Fruit fly (Drosophila melanogaster) whole organism, embryonic: ENCODE measurements around the gene CG5781.

Experiments used
- Adf1 ChIP-seq: fragments of 200-800 bp; sonication (Bioruptor generic); IDR thresholded peaks from 2 replicates; pipeline ENCODE4 v1.3.6; 2022; ENCODE audit warnings: missing biosample characterization, missing genetic modification characterization
- Aef1 ChIP-seq: fragments of 200-800 bp; sonication (Bioruptor generic); IDR thresholded peaks from 3 replicates; pipeline ENCODE4 v1.3.6; 2022; ENCODE audit warnings: missing biosample characterization, missing genetic modification characterization
- Atf3 ChIP-seq: fragments of 200-800 bp; sonication (Bioruptor generic); optimal IDR thresholded peaks from 3 replicates; lab custom pipeline; 2016; ENCODE audit warnings: missing biosample characterization, missing genetic modification characterization
- B-H2 ChIP-seq: fragments of 200-800 bp; sonication (Bioruptor generic); optimal IDR thresholded peaks from 2 replicates; lab custom pipeline; 2018; ENCODE audit warnings: missing biosample characterization, mild to moderate bottlenecking, missing genetic modification characterization
- Bteb2 ChIP-seq: fragments of 200-800 bp; sonication (Bioruptor generic); optimal IDR thresholded peaks from 2 replicates; lab custom pipeline; 2016; ENCODE audit warnings: missing biosample characterization, missing genetic modification characterization
- CG11093 ChIP-seq: fragments of 200-800 bp; sonication (Bioruptor generic); IDR thresholded peaks from 3 replicates; pipeline ENCODE4 v1.3.6; 2022; ENCODE audit warnings: missing biosample characterization, missing genetic modification characterization
- CG12391 ChIP-seq: fragments of 200-800 bp; sonication (Bioruptor generic); optimal IDR thresholded peaks from 3 replicates; lab custom pipeline; 2018; ENCODE audit warnings: missing biosample characterization, mild to moderate bottlenecking, missing genetic modification characterization, moderate library complexity
- CG12659 ChIP-seq: fragments of 200-800 bp; sonication (Bioruptor generic); optimal IDR thresholded peaks from 3 replicates; lab custom pipeline; 2017; ENCODE audit warnings: mild to moderate bottlenecking, missing biosample characterization, missing genetic modification reagents, missing genetic modification characterization
- CG12744 ChIP-seq: fragments of 200-800 bp; sonication (Bioruptor generic); optimal IDR thresholded peaks from 2 replicates; lab custom pipeline; 2016; ENCODE audit warnings: missing biosample characterization, missing genetic modification characterization
- CG14965 ChIP-seq: fragments of 200-800 bp; sonication (Bioruptor generic); optimal IDR thresholded peaks from 2 replicates; lab custom pipeline; 2016; ENCODE audit warnings: missing biosample characterization, missing genetic modification characterization, borderline replicate concordance
- CG1603 ChIP-seq: fragments of 200-800 bp; sonication (Bioruptor generic); optimal IDR thresholded peaks from 2 replicates; lab custom pipeline; 2019; ENCODE audit warnings: missing biosample characterization, mild to moderate bottlenecking, missing genetic modification characterization, moderate library complexity
- CG17568 ChIP-seq: fragments of 200-800 bp; sonication (Bioruptor generic); optimal IDR thresholded peaks from 2 replicates; lab custom pipeline; 2018; ENCODE audit warnings: missing biosample characterization, mild to moderate bottlenecking, missing genetic modification characterization, moderate library complexity
- CG18011 ChIP-seq: fragments of 200-800 bp; sonication (Bioruptor generic); optimal IDR thresholded peaks from 2 replicates; lab custom pipeline; 2017; ENCODE audit warnings: missing biosample characterization, missing genetic modification characterization, mild to moderate bottlenecking, moderate library complexity, missing genotype
- CG2875 ChIP-seq: fragments of 200-800 bp; sonication (Bioruptor generic); optimal IDR thresholded peaks from 2 replicates; lab custom pipeline; 2017; ENCODE audit warnings: missing biosample characterization, mild to moderate bottlenecking, missing genetic modification characterization, missing genetic modification reagents
- CG32772 ChIP-seq: fragments of 200-800 bp; sonication (Bioruptor generic); IDR thresholded peaks from 2 replicates; pipeline ENCODE4 v1.3.6; 2022; ENCODE audit warnings: missing biosample characterization, missing genetic modification characterization
- CG33213 ChIP-seq: fragments of 200-800 bp; sonication (Bioruptor generic); optimal IDR thresholded peaks from 3 replicates; lab custom pipeline; 2016; ENCODE audit warnings: missing biosample characterization, missing genetic modification characterization
- CG3726 ChIP-seq: fragments of 200-800 bp; sonication (Bioruptor generic); IDR thresholded peaks from 3 replicates; pipeline ENCODE4, ENCODE4 v1.3.6; 2022; ENCODE audit warnings: missing biosample characterization, missing genetic modification characterization
- CG3847 ChIP-seq: fragments of 200-800 bp; sonication (Bioruptor generic); IDR thresholded peaks from 2 replicates; pipeline ENCODE4 v1.3.6; 2022; ENCODE audit warnings: missing biosample characterization, missing genetic modification characterization
- CG6272 ChIP-seq: fragments of 200-800 bp; sonication (Bioruptor generic); IDR thresholded peaks from 2 replicates; pipeline ENCODE4 v1.3.6; 2022; ENCODE audit warnings: missing biosample characterization, missing genetic modification characterization
- CG7963 ChIP-seq: fragments of 200-800 bp; sonication (Bioruptor generic); IDR thresholded peaks from 3 replicates; pipeline ENCODE4 v1.3.6; 2022; ENCODE audit warnings: missing biosample characterization, missing genetic modification characterization; ENCODE audit not compliant: partially characterized antibody
- CTCF ChIP-seq: fragments of 200-800 bp; sonication (Bioruptor generic); optimal IDR thresholded peaks from 2 replicates; lab custom pipeline; 2017; ENCODE audit warnings: missing biosample characterization, mild to moderate bottlenecking, missing genetic modification characterization, moderate library complexity
- CkIIα-i1 ChIP-seq: fragments of 200-800 bp; sonication (Bioruptor generic); IDR thresholded peaks from 2 replicates; pipeline ENCODE4 v1.3.6; 2022; ENCODE audit warnings: missing biosample characterization, missing genetic modification characterization
- Elba2 ChIP-seq: fragments of 200-800 bp; sonication (Bioruptor generic); optimal IDR thresholded peaks from 3 replicates; lab custom pipeline; 2016; ENCODE audit warnings: missing biosample characterization, missing genetic modification characterization
- Hmr ChIP-seq: fragments of 200-800 bp; sonication (Bioruptor generic); optimal IDR thresholded peaks from 3 replicates; lab custom pipeline; 2017; ENCODE audit warnings: mild to moderate bottlenecking, missing biosample characterization, missing genetic modification reagents, missing genetic modification characterization
- MTF-1 ChIP-seq: fragments of 200-800 bp; sonication (Bioruptor generic); optimal IDR thresholded peaks from 2 replicates; lab custom pipeline; 2018; ENCODE audit warnings: missing biosample characterization, mild to moderate bottlenecking, missing genetic modification characterization, borderline replicate concordance
- Meics ChIP-seq: fragments of 200-800 bp; sonication (Bioruptor generic); optimal IDR thresholded peaks from 2 replicates; lab custom pipeline; 2017; ENCODE audit warnings: missing biosample characterization, mild to moderate bottlenecking, missing genetic modification characterization
- Nf-YC ChIP-seq: fragments of 200-800 bp; optimal IDR thresholded peaks from 3 replicates; lab custom pipeline; 2019; ENCODE audit warnings: missing biosample characterization, mild to moderate bottlenecking, missing genetic modification characterization, moderate library complexity
- NfI ChIP-seq: fragments of 200-800 bp; sonication (Bioruptor generic); optimal IDR thresholded peaks from 3 replicates; lab custom pipeline; 2018; ENCODE audit warnings: missing biosample characterization, mild to moderate bottlenecking, missing genetic modification characterization, moderate library complexity
- Rfx ChIP-seq: fragments of 200-800 bp; sonication (Bioruptor generic); IDR thresholded peaks from 2 replicates; pipeline ENCODE4 v1.3.6; 2022; ENCODE audit warnings: missing biosample characterization, missing genetic modification characterization
- Rx ChIP-seq: fragments of 200-800 bp; sonication (Bioruptor generic); IDR thresholded peaks from 2 replicates; pipeline ENCODE4 v1.3.6; 2022; ENCODE audit warnings: missing biosample characterization, missing genetic modification characterization
- TFAM ChIP-seq: fragments of 200-800 bp; sonication (Bioruptor generic); optimal IDR thresholded peaks from 2 replicates; lab custom pipeline; 2017; ENCODE audit warnings: missing biosample characterization, missing genetic modification characterization, inconsistent platforms
- ac ChIP-seq: fragments of 200-800 bp; sonication (Bioruptor generic); optimal IDR thresholded peaks from 3 replicates; lab custom pipeline; 2017; ENCODE audit warnings: missing biosample characterization, mild to moderate bottlenecking, missing genetic modification characterization
- amos ChIP-seq: fragments of 200-800 bp; sonication (Bioruptor generic); IDR thresholded peaks from 2 replicates; pipeline ENCODE4 v1.3.6; 2022; ENCODE audit warnings: missing biosample characterization, missing genetic modification characterization; ENCODE audit not compliant: partially characterized antibody
- bcd ChIP-seq: fragments of 200-800 bp; sonication (Bioruptor generic); optimal IDR thresholded peaks from 2 replicates; lab custom pipeline; 2017; ENCODE audit warnings: missing biosample characterization, mild to moderate bottlenecking, missing genetic modification characterization
- bigmax ChIP-seq: fragments of 200-800 bp; sonication (Bioruptor generic); optimal IDR thresholded peaks from 2 replicates; lab custom pipeline; 2018; ENCODE audit warnings: missing biosample characterization, mild to moderate bottlenecking, missing genetic modification characterization
- cad ChIP-seq: fragments of >200 bp; optimal IDR thresholded peaks from 2 replicates; lab custom pipeline; 2017; ENCODE audit warnings: missing biosample characterization, missing genetic modification characterization
- cato ChIP-seq: fragments of 200-800 bp; sonication (Bioruptor generic); optimal IDR thresholded peaks from 2 replicates; lab custom pipeline; 2016; ENCODE audit warnings: missing biosample characterization, missing genetic modification characterization, borderline replicate concordance
- crol ChIP-seq: fragments of 200-800 bp; sonication (Bioruptor generic); IDR thresholded peaks from 2 replicates; pipeline ENCODE4 v1.3.6; 2022; ENCODE audit warnings: missing biosample characterization, missing genetic modification characterization
- ewg ChIP-seq: fragments of 200-800 bp; sonication (Bioruptor generic); optimal IDR thresholded peaks from 3 replicates; lab custom pipeline; 2017; ENCODE audit warnings: mild to moderate bottlenecking, missing biosample characterization, missing genetic modification reagents, missing genetic modification characterization
- fd102C ChIP-seq: fragments of 200-800 bp; sonication (Bioruptor generic); optimal IDR thresholded peaks from 2 replicates; lab custom pipeline; 2018; ENCODE audit warnings: missing biosample characterization, mild to moderate bottlenecking, missing genetic modification characterization, moderate library complexity
- gt ChIP-seq: fragments of 200-800 bp; sonication (Bioruptor generic); IDR thresholded peaks from 2 replicates; pipeline ENCODE4 v1.3.6; 2022; ENCODE audit warnings: missing biosample characterization, missing genetic modification characterization
- ham ChIP-seq: fragments of 200-800 bp; sonication (Bioruptor generic); IDR thresholded peaks from 2 replicates; pipeline ENCODE4 v1.3.6; 2022; ENCODE audit warnings: missing biosample characterization, missing genetic modification characterization
- insv ChIP-seq, 2 experiments: fragments of 200-800 bp; sonication (Bioruptor generic); optimal IDR thresholded peaks; 3 replicates each; lab custom pipeline; 2016 to 2018; ENCODE audit warnings: missing biosample characterization in 2 of 2, missing genetic modification characterization in 2 of 2
- nmo ChIP-seq: fragments of 200-800 bp; sonication (Bioruptor generic); optimal IDR thresholded peaks from 2 replicates; lab custom pipeline; 2018; ENCODE audit warnings: missing biosample characterization, mild to moderate bottlenecking, missing genetic modification characterization, moderate library complexity
- p53 ChIP-seq: fragments of 200-800 bp; sonication (Bioruptor generic); optimal IDR thresholded peaks from 2 replicates; lab custom pipeline; 2016; ENCODE audit warnings: missing biosample characterization, missing genetic modification characterization
- pfk ChIP-seq: fragments of 200-800 bp; sonication (Bioruptor generic); optimal IDR thresholded peaks from 2 replicates; lab custom pipeline; 2018; ENCODE audit warnings: missing biosample characterization, mild to moderate bottlenecking, missing genetic modification characterization, moderate library complexity
- rib ChIP-seq: fragments of 200-800 bp; sonication (Bioruptor generic); IDR thresholded peaks from 2 replicates; pipeline ENCODE4 v1.3.6; 2022; ENCODE audit warnings: missing biosample characterization, missing genetic modification characterization
- sc ChIP-seq, 3 experiments: fragments of >200 bp in 2 of 3; fragments of 200-800 bp in 1 of 3; sonication (Bioruptor generic) in 1 of 3; optimal IDR thresholded peaks; 2 replicates in 2 of 3; 3 replicates in 1 of 3; lab custom pipeline; 2017; ENCODE audit warnings: mild to moderate bottlenecking in 1 of 3, missing biosample characterization in 1 of 3, missing genetic modification characterization in 1 of 3, missing genetic modification reagents in 1 of 3
- tna ChIP-seq: fragments of 200-800 bp; sonication (Bioruptor generic); IDR thresholded peaks from 2 replicates; pipeline ENCODE4 v1.3.6; 2022; ENCODE audit warnings: missing biosample characterization, missing genetic modification characterization; ENCODE audit not compliant: partially characterized antibody
- usp ChIP-seq: fragments of >200 bp; optimal IDR thresholded peaks from 2 replicates; lab custom pipeline; 2017; ENCODE audit warnings: missing biosample characterization, missing genetic modification characterization
- zen2 ChIP-seq: fragments of 200-800 bp; sonication (Bioruptor generic); IDR thresholded peaks from 3 replicates; pipeline ENCODE4 v1.3.6; 2022; ENCODE audit warnings: missing biosample characterization, missing genetic modification characterization; ENCODE audit not compliant: partially characterized antibody

The CG5781 gene

DNA sequence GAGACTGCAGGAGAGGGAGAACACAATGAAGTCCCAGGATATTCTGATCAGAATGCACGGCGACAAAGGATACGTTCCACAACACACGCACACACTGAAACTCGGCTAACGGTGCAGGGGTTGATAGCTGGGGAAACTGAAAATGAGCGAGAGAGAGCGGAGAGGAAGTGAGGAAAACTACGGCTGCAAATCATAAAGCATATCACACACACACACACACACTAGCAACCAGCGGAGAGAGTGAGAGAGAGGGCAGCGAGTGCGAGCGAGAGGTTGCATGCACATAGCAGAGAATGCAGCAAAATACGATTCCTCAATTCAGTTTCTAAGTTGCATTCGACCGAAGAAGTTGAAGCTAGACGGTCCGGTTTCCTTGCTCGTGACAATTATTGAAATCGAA is 18.8 kb downstream of the CG5781 start (continued):
- no peak for TF ChIP-seq CG32772 (GFP tag; lab: Robert Waterston, UW)
- TF ChIP-seq NfI (GFP tag; lab: Kevin White, UChicago), result no peak
- TF ChIP-seq usp (GFP tag; lab: Kevin White, UChicago), result no peak
- TF ChIP-seq CG18011 (GFP tag; lab: Kevin White, UChicago), result no peak
- peak; percentile 3 for TF ChIP-seq ewg (GFP tag; lab: Kevin White, UChicago)
- TF ChIP-seq Nf-YC (tag; lab: Kevin White, UChicago), result peak; percentile 92
- no peak for TF ChIP-seq ham (GFP tag; lab: Robert Waterston, UW)
- TF ChIP-seq Meics (GFP tag; lab: Kevin White, UChicago), result no peak
- TF ChIP-seq insv (GFP tag; optimal IDR thresholded peaks at IDR 0.05; lab: Kevin White, UChicago), result peak; percentile 85 to 97
- TF ChIP-seq amos (GFP tag; lab: Robert Waterston, UW), result no peak
- TF ChIP-seq ac (GFP tag; lab: Kevin White, UChicago), result peak; percentile 53
- no peak for TF ChIP-seq CG1603
- TF ChIP-seq CG14965 (GFP tag; lab: Kevin White, UChicago), result no peak
- no peak for TF ChIP-seq CG12391 (tag; lab: Kevin White, UChicago)
- TF ChIP-seq CG6272, result no peak
- no peak for TF ChIP-seq MTF-1 (GFP tag; lab: Kevin White, UChicago)
- no peak for TF ChIP-seq sc (optimal IDR thresholded peaks at IDR 0.05; lab: Kevin White, UChicago)
- no peak for TF ChIP-seq sc (GFP tag; optimal IDR thresholded peaks at IDR 0.05; lab: Kevin White, UChicago)
- TF ChIP-seq Rfx (GFP tag; lab: Robert Waterston, UW), result no peak
- TF ChIP-seq p53 (GFP tag; lab: Kevin White, UChicago), result no peak
- peak; percentile 32; the same call in 1 of the 2 replicates for TF ChIP-seq rib (GFP tag; lab: Robert Waterston, UW)
- TF ChIP-seq tna (GFP tag; lab: Robert Waterston, UW), result no peak
- no peak for TF ChIP-seq Elba2 (GFP tag; lab: Kevin White, UChicago)
- TF ChIP-seq Rx (GFP tag; lab: Robert Waterston, UW), result no peak
- no peak for TF ChIP-seq Hmr (GFP tag; lab: Kevin White, UChicago)
- no peak for TF ChIP-seq CG12744 (GFP tag; lab: Kevin White, UChicago)
- no peak for TF ChIP-seq CG3847 (GFP tag; lab: Robert Waterston, UW)
- TF ChIP-seq bigmax (GFP tag; lab: Kevin White, UChicago), result no peak
- TF ChIP-seq fd102C (GFP tag; lab: Kevin White, UChicago), result no peak
- TF ChIP-seq gt (GFP tag; lab: Robert Waterston, UW), result no peak
- no peak for TF ChIP-seq CG12659 (GFP tag; lab: Kevin White, UChicago)
- no peak for TF ChIP-seq CG33213
- TF ChIP-seq CTCF (GFP tag; lab: Kevin White, UChicago), result no peak
- peak; percentile 82 for TF ChIP-seq crol (GFP tag; lab: Robert Waterston, UW)
- TF ChIP-seq nmo, result no peak
- peak; percentile 7; the same call in 1 of the 3 replicates for TF ChIP-seq zen2 (GFP tag; lab: Robert Waterston, UW)
- no peak for TF ChIP-seq pfk
- TF ChIP-seq CG3726 (GFP tag; lab: Robert Waterston, UW), result no peak
- no peak for TF ChIP-seq Atf3
- TF ChIP-seq CkIIα-i1 (GFP tag; lab: Robert Waterston, UW), result no peak
- no peak for TF ChIP-seq bcd (GFP tag; lab: Kevin White, UChicago)
- TF ChIP-seq CG17568, result no peak
- TF ChIP-seq Bteb2 (GFP tag; lab: Kevin White, UChicago), result no peak
- TF ChIP-seq CG11093, result no peak
- TF ChIP-seq CG2875 (GFP tag; lab: Kevin White, UChicago), result no peak
- no peak for TF ChIP-seq CG7963 (GFP tag; lab: Robert Waterston, UW)
- no peak for TF ChIP-seq B-H2 (GFP tag; lab: Kevin White, UChicago)
- no peak for TF ChIP-seq cato
- no peak for TF ChIP-seq Adf1 (GFP tag; lab: Robert Waterston, UW)
- no peak for TF ChIP-seq Aef1 (GFP tag; lab: Robert Waterston, UW)
- TF ChIP-seq TFAM (GFP tag; lab: Kevin White, UChicago), result no peak
- peak; percentile 70 for TF ChIP-seq cad (GFP tag; lab: Kevin White, UChicago)
